Worm (Caenorhabditis elegans): ENCODE data around the gene dyf-13.

The dyf-13 gene

DNA sequence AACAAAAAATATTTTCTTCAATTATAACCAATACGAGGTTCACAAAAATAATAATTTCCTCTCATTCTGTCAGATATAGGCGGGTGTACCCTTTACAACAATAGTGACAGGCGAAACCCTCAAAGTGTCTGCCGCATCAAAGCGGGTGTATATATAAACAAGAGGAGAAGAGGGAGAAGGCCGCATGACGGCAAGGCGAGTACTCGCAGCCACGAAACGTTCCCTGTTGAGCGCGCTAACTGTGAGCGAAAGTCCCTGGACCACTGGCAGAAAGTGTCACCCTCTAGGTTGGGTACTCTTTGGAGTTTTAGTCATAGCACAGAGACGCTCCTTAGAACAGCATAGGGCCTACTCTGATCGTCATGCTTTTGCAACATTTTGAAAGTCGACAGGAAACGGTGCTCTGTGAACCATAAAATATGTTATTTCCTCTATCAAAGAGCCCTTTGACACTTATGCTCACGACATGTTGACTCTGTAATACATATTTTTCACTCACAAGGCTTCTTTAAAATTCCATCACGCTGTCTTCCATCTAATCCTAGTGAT lies 29.0 kb upstream of the dyf-13 start, which contains the start of gene pcrg-1 (continued):
- TF ChIP-seq skn-1 (tag; optimal IDR thresholded peaks at IDR 0.05) (no peak), hpl-2 (GFP tag; optimal IDR thresholded peaks at IDR 0.05) (no peak), C04F5.9 (tag; optimal IDR thresholded peaks at IDR 0.05) (peak; percentile 59), jun-1 (tag; optimal IDR thresholded peaks at IDR 0.05) (peak; percentile 39), F16B12.6 (tag; optimal IDR thresholded peaks at IDR 0.05) (peak; percentile 8), ztf-4 (tag; optimal IDR thresholded peaks at IDR 0.05) (peak; percentile 9), C34B4.2 (tag; optimal IDR thresholded peaks at IDR 0.05) (no peak), ets-5 (GFP tag; IDR thresholded peaks at IDR 0.05) (no peak), mep-1 (tag; optimal IDR thresholded peaks at IDR 0.05) (peak; percentile 74), vab-15 (tag; optimal IDR thresholded peaks at IDR 0.05) (no peak), C16A3.4 (tag; optimal IDR thresholded peaks at IDR 0.05) (peak; percentile 73), mef-2 (tag; optimal IDR thresholded peaks at IDR 0.05) (peak; percentile 23), efl-1 (optimal IDR thresholded peaks at IDR 0.05) (peak; percentile 58 to 75), efl-1 (GFP tag; optimal IDR thresholded peaks at IDR 0.05 in 1 of 2) (peak; percentile 58 to 97)

DNA sequence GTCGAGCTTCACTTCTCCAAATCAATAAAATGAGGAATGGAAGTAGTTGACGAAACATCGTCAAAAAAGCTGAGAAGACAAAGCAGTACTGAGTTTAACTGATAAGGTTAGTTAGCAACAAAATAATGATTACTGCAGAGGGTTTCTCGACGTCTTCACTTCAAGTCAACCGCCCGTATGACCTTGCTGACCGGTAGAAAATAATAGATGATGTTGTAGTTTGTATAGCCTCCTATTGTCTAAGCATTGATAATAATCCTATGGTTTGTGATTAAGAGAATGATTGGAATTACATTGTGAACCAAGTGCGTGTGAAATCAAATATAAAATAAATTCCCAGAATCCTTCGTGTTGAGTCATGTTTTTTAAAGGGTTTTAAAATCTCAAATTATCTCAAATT lies 28.2 kb upstream of the dyf-13 start, which contains the start of gene E04F6.6:
E04F6.6 (minus strand) TSS at position 258 of the 400 bp plus-strand sequence.
- TF ChIP-seq dsc-1 (tag; optimal IDR thresholded peaks at IDR 0.05) (no peak), blmp-1 (tag; optimal IDR thresholded peaks at IDR 0.05) (peak; percentile 34), nhr-20 (tag; optimal IDR thresholded peaks at IDR 0.05) (peak; percentile 14), elt-3 (tag; optimal IDR thresholded peaks at IDR 0.05) (peak in 2 of 6 experiments; percentile 12 to 67)

DNA sequence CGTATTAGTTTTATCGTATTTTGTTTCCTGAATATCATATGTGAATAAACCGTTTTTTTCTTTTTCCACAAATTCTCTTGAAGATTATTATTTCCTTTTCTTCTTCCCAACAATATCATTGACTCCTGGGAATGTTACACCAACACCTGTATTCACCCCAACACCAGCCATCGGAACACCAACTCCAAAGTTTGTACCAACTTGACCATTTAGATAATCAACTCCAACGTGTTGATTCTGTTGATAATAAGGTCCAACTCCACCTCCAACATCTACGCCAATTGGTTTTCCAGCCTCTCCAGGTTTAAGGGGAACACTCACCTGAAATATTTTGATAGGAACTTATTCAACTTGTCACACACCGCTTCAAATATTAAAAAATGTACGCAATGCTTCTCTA lies 26.3 kb upstream of the dyf-13 start:
- TF ChIP-seq jun-1 (tag; optimal IDR thresholded peaks at IDR 0.05), result no peak
- TF ChIP-seq nhr-19 (GFP tag; conservative IDR thresholded peaks at IDR 0.05), result 0 out of 2 replicates have a peak, but pooled peaks have one; percentile 6

DNA sequence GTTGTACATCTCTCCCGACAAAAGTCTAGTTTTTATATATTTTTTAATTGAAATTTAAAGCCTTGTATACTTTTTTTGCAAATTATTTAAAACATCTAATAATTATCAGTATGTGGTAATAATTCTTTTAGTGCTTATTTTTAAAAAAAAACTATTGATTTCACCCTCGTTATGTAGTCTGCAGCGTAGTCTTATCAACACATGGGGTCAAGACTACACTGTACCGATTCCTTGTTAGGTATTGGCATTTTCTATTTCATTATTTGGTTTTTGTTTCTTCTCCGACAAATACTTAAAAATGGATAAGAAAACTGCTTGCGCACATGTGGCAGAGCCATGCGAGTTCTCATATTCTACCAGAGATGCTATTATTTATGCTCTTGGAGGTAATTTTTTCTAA lies 24.9 kb upstream of the dyf-13 start, which contains the start of gene maoc-1:
maoc-1 (plus strand) TSS at position 237 of the 400 bp plus-strand sequence.
- no peak for TF ChIP-seq mep-1 (tag; optimal IDR thresholded peaks at IDR 0.05)
- no peak for TF ChIP-seq ces-1 (GFP tag; optimal IDR thresholded peaks at IDR 0.05)
- no peak for TF ChIP-seq sptf-1 (tag; optimal IDR thresholded peaks at IDR 0.05)
- TF ChIP-seq alr-1 (tag; optimal IDR thresholded peaks at IDR 0.05; ENCODE audit: borderline replicate concordance), result no peak
- no peak for TF ChIP-seq sup-37 (GFP tag; optimal IDR thresholded peaks at IDR 0.05)
- TF ChIP-seq nhr-237 (tag; optimal IDR thresholded peaks at IDR 0.05), result no peak
- no peak for TF ChIP-seq nhr-19 (GFP tag; conservative IDR thresholded peaks at IDR 0.05)
- TF ChIP-seq lin-14 (GFP tag; optimal IDR thresholded peaks at IDR 0.05), result no peak
- no peak for TF ChIP-seq Y116A8C.19 (tag; optimal IDR thresholded peaks at IDR 0.05; ENCODE audit: borderline replicate concordance)
- peak; percentile 6 for TF ChIP-seq elt-2 (tag; optimal IDR thresholded peaks at IDR 0.05)
- TF ChIP-seq fkh-8 (tag; optimal IDR thresholded peaks at IDR 0.05), result no peak
- no peak for TF ChIP-seq C34B4.2 (tag; optimal IDR thresholded peaks at IDR 0.05)
- TF ChIP-seq nhr-76 (tag; optimal IDR thresholded peaks at IDR 0.05), result no peak
- no peak for TF ChIP-seq ceh-88 (GFP tag; IDR thresholded peaks at IDR 0.05)
- no peak for TF ChIP-seq unc-86 (tag; optimal IDR thresholded peaks at IDR 0.05)
- TF ChIP-seq C16A3.4 (tag; optimal IDR thresholded peaks at IDR 0.05), result no peak
- TF ChIP-seq F16B12.6 (tag; optimal IDR thresholded peaks at IDR 0.05), result no peak
- no peak for TF ChIP-seq nhr-11 (tag; optimal IDR thresholded peaks at IDR 0.05)
- TF ChIP-seq egl-27 (tag; optimal IDR thresholded peaks at IDR 0.05), result no peak
- peak in 1 of 2 experiments; percentile 18 for TF ChIP-seq lin-35 (GFP tag; optimal IDR thresholded peaks at IDR 0.05)
- TF ChIP-seq nhr-85 (tag), result no peak
- no peak for TF ChIP-seq ceh-63 (GFP tag; optimal IDR thresholded peaks at IDR 0.05)
- TF ChIP-seq fos-1 (tag; optimal IDR thresholded peaks at IDR 0.05), result no peak
- no peak for TF ChIP-seq tlp-1 (tag; optimal IDR thresholded peaks at IDR 0.05)
- no peak for TF ChIP-seq lin-13 (GFP tag; optimal IDR thresholded peaks at IDR 0.05)
- no peak for TF ChIP-seq ets-5 (GFP tag; IDR thresholded peaks at IDR 0.05)
- TF ChIP-seq blmp-1 (tag; optimal IDR thresholded peaks at IDR 0.05), result peak; percentile 5
- peak; percentile 36 for TF ChIP-seq nhr-20 (tag; optimal IDR thresholded peaks at IDR 0.05)
- no peak for TF ChIP-seq pqm-1 (tag; optimal IDR thresholded peaks at IDR 0.05)
- TF ChIP-seq aly-2 (tag; optimal IDR thresholded peaks at IDR 0.05), result no peak
- no peak for TF ChIP-seq egl-13 (tag; optimal IDR thresholded peaks at IDR 0.05)

Data from whole organism, L1 larva.